Worm (Caenorhabditis elegans) whole organism, L2 larva: ENCODE data around the gene F36G9.15.

Source experiments
- R02D3.7 ChIP-seq: fragments of 150-350 bp; optimal IDR thresholded peaks from 2 replicates; lab custom pipeline; 2014; ENCODE audit warnings: missing biosample characterization, missing genetic modification characterization
- Y55F3AM.14 ChIP-seq: fragments of 200-800 bp; sonication (Bioruptor generic); optimal IDR thresholded peaks from 2 replicates; lab custom pipeline; 2018; ENCODE audit warnings: mild to moderate bottlenecking, missing genetic modification characterization, missing compliant biosample characterization
- alr-1 ChIP-seq: fragments of 150-350 bp; optimal IDR thresholded peaks from 2 replicates; lab custom pipeline; 2014; ENCODE audit warnings: missing biosample characterization, missing genetic modification characterization
- aly-2 ChIP-seq: fragments of 150-350 bp; optimal IDR thresholded peaks from 2 replicates; lab custom pipeline; 2014; ENCODE audit warnings: missing biosample characterization, missing genetic modification characterization
- ama-1 ChIP-seq: fragments of 150-350 bp; optimal IDR thresholded peaks from 2 replicates; lab custom pipeline; 2018; ENCODE audit warnings: inconsistent platforms
- ceh-16 ChIP-seq: fragments of 150-350 bp; optimal IDR thresholded peaks from 2 replicates; lab custom pipeline; 2014; ENCODE audit warnings: missing biosample characterization, missing genetic modification characterization
- crh-2 ChIP-seq: sonication (generic microtip); optimal IDR thresholded peaks from 2 replicates; lab custom pipeline; 2017; ENCODE audit warnings: missing biosample characterization, missing genetic modification characterization
- dmd-4 ChIP-seq: sonication (generic microtip); optimal IDR thresholded peaks from 2 replicates; lab custom pipeline; 2017; ENCODE audit warnings: missing biosample characterization, missing genetic modification characterization
- egl-27 ChIP-seq: sonication (generic microtip); optimal IDR thresholded peaks from 3 replicates; lab custom pipeline; 2017; ENCODE audit warnings: missing biosample characterization, missing genetic modification reagents, missing genetic modification characterization
- elt-3 ChIP-seq: sonication (generic microtip); optimal IDR thresholded peaks from 2 replicates; lab custom pipeline; 2017; ENCODE audit warnings: missing biosample characterization, missing genetic modification characterization
- gmeb-1 ChIP-seq: fragments of 150-350 bp; optimal IDR thresholded peaks from 2 replicates; lab custom pipeline; 2014; ENCODE audit warnings: missing biosample characterization, missing genetic modification characterization
- lin-11 ChIP-seq: fragments of 150-350 bp; sonication (generic microtip); optimal IDR thresholded peaks from 2 replicates; lab custom pipeline; 2014; ENCODE audit warnings: missing biosample characterization, missing genetic modification characterization, inconsistent platforms, mixed read lengths
- lin-13 ChIP-seq: fragments of 150-350 bp; optimal IDR thresholded peaks from 2 replicates; lab custom pipeline; 2014; ENCODE audit warnings: missing biosample characterization, missing genetic modification reagents, missing genetic modification characterization
- lin-39 ChIP-seq: fragments of 150-350 bp; optimal IDR thresholded peaks from 2 replicates; lab custom pipeline; 2014; ENCODE audit warnings: missing biosample characterization, missing genetic modification reagents, missing genetic modification characterization
- nhr-10 ChIP-seq: sonication (generic microtip); optimal IDR thresholded peaks from 2 replicates; lab custom pipeline; 2017; ENCODE audit warnings: missing biosample characterization, missing genetic modification characterization
- nhr-11 ChIP-seq: fragments of 150-350 bp; optimal IDR thresholded peaks from 2 replicates; lab custom pipeline; 2014; ENCODE audit warnings: missing biosample characterization, missing genetic modification characterization
- nhr-12 ChIP-seq: fragments of 150-350 bp; optimal IDR thresholded peaks from 2 replicates; lab custom pipeline; 2014; ENCODE audit warnings: missing biosample characterization, missing genetic modification characterization
- nhr-21 ChIP-seq: fragments of 150-350 bp; optimal IDR thresholded peaks from 2 replicates; lab custom pipeline; 2014; ENCODE audit warnings: missing biosample characterization, missing genetic modification characterization
- nhr-23 ChIP-seq: fragments of 150-350 bp; optimal IDR thresholded peaks from 2 replicates; lab custom pipeline; 2014; ENCODE audit warnings: missing biosample characterization, missing genetic modification reagents, missing genetic modification characterization
- nhr-237 ChIP-seq: fragments of 150-350 bp; optimal IDR thresholded peaks from 2 replicates; lab custom pipeline; 2014; ENCODE audit warnings: missing biosample characterization, missing genetic modification characterization
- nhr-25 ChIP-seq: fragments of 150-350 bp; sonication (generic microtip); optimal IDR thresholded peaks from 3 replicates; lab custom pipeline; 2014; ENCODE audit warnings: missing biosample characterization, missing genetic modification characterization
- nhr-6 ChIP-seq: fragments of 150-350 bp; optimal IDR thresholded peaks from 2 replicates; lab custom pipeline; 2014; ENCODE audit warnings: missing biosample characterization, missing genetic modification characterization
- nhr-77 ChIP-seq: fragments of 150-350 bp; optimal IDR thresholded peaks from 2 replicates; lab custom pipeline; 2014; ENCODE audit warnings: missing biosample characterization, missing genetic modification characterization
- peb-1 ChIP-seq: fragments of 150-350 bp; optimal IDR thresholded peaks from 2 replicates; lab custom pipeline; 2014; ENCODE audit warnings: missing biosample characterization, missing genetic modification characterization
- skn-1 ChIP-seq: sonication (generic microtip); optimal IDR thresholded peaks from 2 replicates; lab custom pipeline; 2017; ENCODE audit warnings: missing biosample characterization, missing genetic modification characterization
- sma-3 ChIP-seq: sonication (generic microtip); optimal IDR thresholded peaks from 2 replicates; lab custom pipeline; 2016; ENCODE audit warnings: missing genetic modification reagents, missing genetic modification characterization, missing compliant biosample characterization
- sma-9 ChIP-seq, 2 experiments: fragments of 150-350 bp in 1 of 2; sonication (generic microtip) in 1 of 2; optimal IDR thresholded peaks; 2 replicates each; lab custom pipeline; 2014 to 2016; ENCODE audit warnings: missing genetic modification characterization in 2 of 2, mild to moderate bottlenecking in 1 of 2, missing biosample characterization in 1 of 2, missing compliant biosample characterization in 1 of 2, missing genetic modification reagents in 1 of 2, moderate library complexity in 1 of 2
- snpc-4 ChIP-seq: fragments of 150-350 bp; optimal IDR thresholded peaks from 2 replicates; lab custom pipeline; 2014; ENCODE audit warnings: missing biosample characterization, missing genetic modification characterization
- unc-39 ChIP-seq: fragments of 150-350 bp; optimal IDR thresholded peaks from 2 replicates; lab custom pipeline; 2014; ENCODE audit warnings: missing biosample characterization, missing genetic modification characterization
- unc-55 ChIP-seq: fragments of 150-350 bp; sonication (generic microtip); optimal IDR thresholded peaks from 3 replicates; lab custom pipeline; 2014; ENCODE audit warnings: missing biosample characterization, missing genetic modification reagents, missing genetic modification characterization
- unc-62 ChIP-seq: fragments of 150-350 bp; optimal IDR thresholded peaks from 2 replicates; lab custom pipeline; 2014; ENCODE audit warnings: missing biosample characterization, missing genetic modification reagents, missing genetic modification characterization
- ztf-4 ChIP-seq: fragments of 150-350 bp; optimal IDR thresholded peaks from 2 replicates; lab custom pipeline; 2014; ENCODE audit warnings: missing biosample characterization, missing genetic modification characterization

Gene F36G9.15

ce11 chrV:16017671-16018070 lies 29.7 kb upstream of the F36G9.15 start, which contains the start of gene srx-43:
Gene srx-43, plus strand, starts transcription at chrV:16017971.
- no peak for TF ChIP-seq elt-3 (tag; lab: Kevin White, UChicago)
- no peak for TF ChIP-seq nhr-77 (tag; lab: Kevin White, UChicago)
- TF ChIP-seq nhr-25 = no peak
- TF ChIP-seq nhr-23 (tag; lab: Kevin White, UChicago) = no peak
- no peak for TF ChIP-seq Y55F3AM.14 (GFP tag; lab: Kevin White, UChicago)
- TF ChIP-seq sma-3 (GFP tag; lab: Kevin White, UChicago) = no peak
- TF ChIP-seq skn-1 = no peak
- no peak for TF ChIP-seq sma-9 (GFP tag; optimal IDR thresholded peaks at IDR 0.05; lab: Kevin White, UChicago)
- no peak for TF ChIP-seq sma-9 (tag; optimal IDR thresholded peaks at IDR 0.05; lab: Kevin White, UChicago)
- no peak for TF ChIP-seq nhr-10
- no peak for TF ChIP-seq nhr-12 (tag; lab: Kevin White, UChicago)
- no peak for TF ChIP-seq nhr-6 (tag; lab: Kevin White, UChicago)
- TF ChIP-seq snpc-4 (tag; lab: Kevin White, UChicago) = no peak

- TF ChIP-seq gmeb-1 (tag; lab: Kevin White, UChicago) (no peak), sma-9 (GFP tag; optimal IDR thresholded peaks at IDR 0.05; lab: Kevin White, UChicago) (no peak), sma-9 (tag; optimal IDR thresholded peaks at IDR 0.05; lab: Kevin White, UChicago) (no peak), unc-55 (GFP tag; lab: Kevin White, UChicago) (no peak), crh-2 (no peak), egl-27 (tag; lab: Kevin White, UChicago) (no peak), nhr-11 (tag; lab: Kevin White, UChicago) (no peak), sma-3 (GFP tag; lab: Kevin White, UChicago) (no peak), ama-1 (no peak), nhr-237 (tag; lab: Kevin White, UChicago) (no peak), ceh-16 (tag; lab: Kevin White, UChicago) (no peak), nhr-77 (tag; lab: Kevin White, UChicago) (no peak), lin-39 (tag; lab: Kevin White, UChicago) (no peak), unc-62 (GFP tag; lab: Kevin White, UChicago) (no peak), elt-3 (tag; lab: Kevin White, UChicago) (no peak), skn-1 (no peak)
Observed at ce11 chrV:16016977-16017376, 29.0 kb upstream of the F36G9.15 start.

ce11 chrV:16015652-16016051 lies 27.7 kb upstream of the F36G9.15 start, which contains the start of gene str-232:
Gene str-232, minus strand, starts transcription at chrV:16015752.
- TF ChIP-seq nhr-21 (tag; lab: Kevin White, UChicago) (no peak), lin-11 (tag; lab: Kevin White, UChicago) (no peak), R02D3.7 (no peak), sma-9 (GFP tag; optimal IDR thresholded peaks at IDR 0.05; lab: Kevin White, UChicago) (no peak), sma-9 (tag; optimal IDR thresholded peaks at IDR 0.05; lab: Kevin White, UChicago) (no peak), dmd-4 (tag; lab: Kevin White, UChicago) (no peak), nhr-11 (tag; lab: Kevin White, UChicago) (no peak), nhr-10 (no peak), ama-1 (no peak), ztf-4 (tag; lab: Kevin White, UChicago) (no peak), lin-13 (GFP tag; lab: Kevin White, UChicago) (no peak), unc-62 (GFP tag; lab: Kevin White, UChicago) (no peak), nhr-77 (tag; lab: Kevin White, UChicago) (no peak), ceh-16 (tag; lab: Kevin White, UChicago) (no peak), unc-39 (no peak)

- TF ChIP-seq gmeb-1 (tag; lab: Kevin White, UChicago) = no peak
- no peak for TF ChIP-seq unc-55 (GFP tag; lab: Kevin White, UChicago)
- no peak for TF ChIP-seq lin-39 (tag; lab: Kevin White, UChicago)
- TF ChIP-seq R02D3.7 = no peak
- no peak for TF ChIP-seq nhr-25
- no peak for TF ChIP-seq unc-62 (GFP tag; lab: Kevin White, UChicago)
- no peak for TF ChIP-seq peb-1
- TF ChIP-seq aly-2 (tag; lab: Kevin White, UChicago) = no peak
- TF ChIP-seq Y55F3AM.14 (GFP tag; lab: Kevin White, UChicago) = no peak
- TF ChIP-seq sma-3 (GFP tag; lab: Kevin White, UChicago) = no peak
- no peak for TF ChIP-seq nhr-6 (tag; lab: Kevin White, UChicago)
- no peak for TF ChIP-seq alr-1 (tag; lab: Kevin White, UChicago)
Observed at ce11 chrV:16009564-16009963, 21.6 kb upstream of the F36G9.15 start, which contains the start of gene str-233. Gene str-233, minus strand, starts transcription at chrV:16009664.

- TF ChIP-seq lin-11 (tag; lab: Kevin White, UChicago) = no peak
Observed at ce11 chrV:16007505-16007904, 19.5 kb upstream of the F36G9.15 start, which contains the start of gene str-231. Gene str-231, minus strand, starts transcription at chrV:16007605.
